Fruit fly (Drosophila melanogaster) whole organism, pupa: ENCODE results near the gene Sfxn2.

ENCODE experiments used
- CG10348 ChIP-seq: fragments of 200-800 bp; sonication (Bioruptor generic); IDR thresholded peaks from 2 replicates; pipeline ENCODE4 v1.3.6; 2022; ENCODE audit warnings: missing biosample characterization, missing genetic modification characterization
- CG12605 ChIP-seq: fragments of 200-800 bp; sonication (Bioruptor generic); IDR thresholded peaks from 2 replicates; pipeline ENCODE4 v1.3.6; 2022; ENCODE audit warnings: missing biosample characterization, missing genetic modification characterization
- CG13204 ChIP-seq: fragments of 200-800 bp; sonication (Bioruptor generic); optimal IDR thresholded peaks from 2 replicates; lab custom pipeline; 2018; ENCODE audit warnings: missing biosample characterization, mild to moderate bottlenecking, missing genetic modification characterization, moderate library complexity
- CG14655 ChIP-seq: fragments of 200-800 bp; sonication (Bioruptor generic); optimal IDR thresholded peaks from 3 replicates; lab custom pipeline; 2017; ENCODE audit warnings: mild to moderate bottlenecking, missing biosample characterization, missing genetic modification reagents, missing genetic modification characterization
- CG15710 ChIP-seq: fragments of 200-800 bp; sonication (Bioruptor generic); optimal IDR thresholded peaks from 2 replicates; lab custom pipeline; 2018; ENCODE audit warnings: missing biosample characterization, mild to moderate bottlenecking, missing genetic modification characterization, moderate library complexity
- CG17806 ChIP-seq: fragments of 200-800 bp; sonication (Bioruptor generic); optimal IDR thresholded peaks from 2 replicates; lab custom pipeline; 2018; ENCODE audit warnings: missing biosample characterization, mild to moderate bottlenecking, missing genetic modification characterization, moderate library complexity
- CG32121 ChIP-seq: fragments of 200-800 bp; sonication (Bioruptor generic); IDR thresholded peaks from 2 replicates; pipeline ENCODE4 v1.3.6; 2022; ENCODE audit warnings: missing biosample characterization, missing genetic modification characterization
- CG34367 ChIP-seq: fragments of 200-800 bp; sonication (Bioruptor generic); optimal IDR thresholded peaks from 2 replicates; lab custom pipeline; 2018; ENCODE audit warnings: missing biosample characterization, mild to moderate bottlenecking, missing genetic modification characterization
- CG4496 ChIP-seq: fragments of 200-800 bp; sonication (Bioruptor generic); IDR thresholded peaks from 3 replicates; pipeline ENCODE4 v1.3.6; 2022; ENCODE audit warnings: missing biosample characterization, missing genetic modification characterization
- CG8159 ChIP-seq: fragments of 200-800 bp; sonication (Bioruptor generic); optimal IDR thresholded peaks from 3 replicates; lab custom pipeline; 2018; ENCODE audit warnings: missing biosample characterization, mild to moderate bottlenecking, missing genetic modification characterization, moderate library complexity
- CG8301 ChIP-seq: fragments of 200-800 bp; sonication (Bioruptor generic); optimal IDR thresholded peaks from 2 replicates; lab custom pipeline; 2018; ENCODE audit warnings: missing biosample characterization, mild to moderate bottlenecking, missing genetic modification characterization
- CG9948 ChIP-seq: fragments of 200-800 bp; sonication (Bioruptor generic); optimal IDR thresholded peaks from 2 replicates; lab custom pipeline; 2018; ENCODE audit warnings: missing biosample characterization, mild to moderate bottlenecking, missing genetic modification characterization, moderate library complexity
- D1 ChIP-seq: fragments of 200-800 bp; sonication (Bioruptor generic); optimal IDR thresholded peaks from 2 replicates; lab custom pipeline; 2018; ENCODE audit warnings: missing biosample characterization, mild to moderate bottlenecking, missing genetic modification characterization, moderate library complexity
- EcR ChIP-seq: fragments of 200-800 bp; sonication (Bioruptor generic); optimal IDR thresholded peaks from 3 replicates; lab custom pipeline; 2019; ENCODE audit warnings: missing biosample characterization, missing genetic modification characterization, mild to moderate bottlenecking, moderate library complexity, missing genetic modification reagents
- Ets98B ChIP-seq: fragments of 200-800 bp; sonication (Bioruptor generic); IDR thresholded peaks from 2 replicates; pipeline ENCODE4 v1.3.6; 2022; ENCODE audit warnings: missing biosample characterization, missing genetic modification characterization
- Pif1A ChIP-seq: fragments of 200-800 bp; sonication (Bioruptor generic); optimal IDR thresholded peaks from 3 replicates; lab custom pipeline; 2016; ENCODE audit warnings: missing biosample characterization, missing genetic modification characterization
- Pif1B ChIP-seq: fragments of 200-800 bp; sonication (Bioruptor generic); optimal IDR thresholded peaks from 3 replicates; lab custom pipeline; 2016; ENCODE audit warnings: missing biosample characterization, missing genetic modification characterization
- Snoo ChIP-seq: fragments of 200-800 bp; sonication (Bioruptor generic); optimal IDR thresholded peaks from 3 replicates; lab custom pipeline; 2017; ENCODE audit warnings: missing biosample characterization, mild to moderate bottlenecking, missing genetic modification characterization, inconsistent platforms
- fd96Ca ChIP-seq: fragments of 200-800 bp; sonication (Bioruptor generic); IDR thresholded peaks from 3 replicates; pipeline ENCODE4 v1.3.6; 2022; ENCODE audit warnings: missing biosample characterization, missing genetic modification characterization
- gl ChIP-seq: fragments of 200-800 bp; sonication (Bioruptor generic); optimal IDR thresholded peaks from 2 replicates; lab custom pipeline; 2018; ENCODE audit warnings: missing biosample characterization, mild to moderate bottlenecking, missing genetic modification characterization
- rn ChIP-seq: fragments of 200-800 bp; sonication (Bioruptor generic); IDR thresholded peaks from 2 replicates; pipeline ENCODE4 v1.3.6; 2022; ENCODE audit warnings: missing biosample characterization, missing genetic modification characterization

Sfxn2 gene

dm6 chr3L:19062472-19063409 is at the start of gene Sfxn2, which contains the start of gene Ugt316A1:
Gene Sfxn2, plus strand, starts transcription at chr3L:19063165.
Gene Ugt316A1, minus strand, starts transcription at chr3L:19062816.
- TF ChIP-seq Ets98B (GFP tag; lab: Robert Waterston, UW), result peak; percentile 45; the same call in 1 of the 2 replicates
- peak; percentile 33 for TF ChIP-seq CG32121
- TF ChIP-seq CG15710, result peak; percentile 36
- no peak for TF ChIP-seq rn (GFP tag; lab: Robert Waterston, UW)
- TF ChIP-seq Snoo, result peak; percentile 64
- TF ChIP-seq Pif1A, result peak; percentile 79
- no peak for TF ChIP-seq CG14655 (GFP tag; lab: Kevin White, UChicago)
- TF ChIP-seq gl (tag; lab: Kevin White, UChicago), result peak; percentile 5
- TF ChIP-seq CG8301 (tag; lab: Kevin White, UChicago), result peak; percentile 61
- TF ChIP-seq CG9948 (tag; lab: Kevin White, UChicago), result no peak
- TF ChIP-seq D1 (tag; lab: Kevin White, UChicago), result no peak
- TF ChIP-seq CG10348 (GFP tag; lab: Robert Waterston, UW), result no peak
- TF ChIP-seq CG8159 (tag; lab: Kevin White, UChicago), result peak; percentile 35
- no peak for TF ChIP-seq EcR
- TF ChIP-seq CG12605 (GFP tag; lab: Robert Waterston, UW), result peak; percentile 63
- peak; percentile 58 for TF ChIP-seq CG13204 (GFP tag; lab: Kevin White, UChicago)
- peak; percentile 50; the same call in 1 of the 3 replicates for TF ChIP-seq fd96Ca (GFP tag; lab: Robert Waterston, UW)
- peak; percentile 23 for TF ChIP-seq CG4496
- TF ChIP-seq CG17806 (tag; lab: Kevin White, UChicago), result no peak
- no peak for TF ChIP-seq CG34367
- TF ChIP-seq Pif1B (GFP tag; lab: Kevin White, UChicago), result peak; percentile 52

DNA sequence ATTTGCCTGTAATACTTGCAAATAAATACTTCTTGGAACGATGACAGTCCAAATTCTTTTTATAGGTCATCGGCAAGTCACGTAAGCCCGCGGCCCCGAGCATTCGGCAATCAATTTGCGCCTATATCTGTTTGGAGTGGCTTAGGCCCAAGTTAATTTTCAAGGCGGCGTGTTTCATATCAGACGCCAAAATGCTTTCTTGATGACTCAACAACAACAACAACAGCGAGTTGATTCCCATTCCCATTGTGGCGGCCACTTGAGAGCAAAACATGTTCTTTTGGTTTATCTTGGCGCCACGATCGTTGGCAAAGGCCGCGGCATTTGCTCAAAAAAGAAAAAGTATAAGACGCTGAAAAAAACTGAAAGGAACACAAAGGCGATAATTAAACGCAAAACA is 48.9 kb upstream of the Sfxn2 start:
- TF ChIP-seq CG34367, result no peak

- TF ChIP-seq Pif1B (GFP tag; lab: Kevin White, UChicago) (no peak), CG8159 (tag; lab: Kevin White, UChicago) (no peak), CG4496 (no peak), CG13204 (GFP tag; lab: Kevin White, UChicago) (no peak), CG12605 (GFP tag; lab: Robert Waterston, UW) (no peak), CG17806 (tag; lab: Kevin White, UChicago) (no peak), CG34367 (no peak), CG14655 (GFP tag; lab: Kevin White, UChicago) (no peak), CG10348 (GFP tag; lab: Robert Waterston, UW) (no peak), D1 (tag; lab: Kevin White, UChicago) (no peak), CG8301 (tag; lab: Kevin White, UChicago) (no peak), CG15710 (no peak), Pif1A (no peak), Ets98B (GFP tag; lab: Robert Waterston, UW) (no peak), gl (tag; lab: Kevin White, UChicago) (no peak), CG32121 (no peak)
Observed at dm6 chr3L:19014802-19015201, 48.2 kb upstream of the Sfxn2 start.

dm6 chr3L:19015454-19016054 is 47.4 kb upstream of the Sfxn2 start:
- TF ChIP-seq CG8159 (tag; lab: Kevin White, UChicago) (no peak), CG8301 (tag; lab: Kevin White, UChicago) (no peak), CG4496 (no peak), Pif1B (GFP tag; lab: Kevin White, UChicago) (no peak), Pif1A (no peak), CG17806 (tag; lab: Kevin White, UChicago) (no peak), CG10348 (GFP tag; lab: Robert Waterston, UW) (no peak), CG32121 (no peak), CG15710 (no peak), gl (tag; lab: Kevin White, UChicago) (no peak), CG14655 (GFP tag; lab: Kevin White, UChicago) (no peak), CG12605 (GFP tag; lab: Robert Waterston, UW) (no peak), Snoo (no peak)

DNA sequence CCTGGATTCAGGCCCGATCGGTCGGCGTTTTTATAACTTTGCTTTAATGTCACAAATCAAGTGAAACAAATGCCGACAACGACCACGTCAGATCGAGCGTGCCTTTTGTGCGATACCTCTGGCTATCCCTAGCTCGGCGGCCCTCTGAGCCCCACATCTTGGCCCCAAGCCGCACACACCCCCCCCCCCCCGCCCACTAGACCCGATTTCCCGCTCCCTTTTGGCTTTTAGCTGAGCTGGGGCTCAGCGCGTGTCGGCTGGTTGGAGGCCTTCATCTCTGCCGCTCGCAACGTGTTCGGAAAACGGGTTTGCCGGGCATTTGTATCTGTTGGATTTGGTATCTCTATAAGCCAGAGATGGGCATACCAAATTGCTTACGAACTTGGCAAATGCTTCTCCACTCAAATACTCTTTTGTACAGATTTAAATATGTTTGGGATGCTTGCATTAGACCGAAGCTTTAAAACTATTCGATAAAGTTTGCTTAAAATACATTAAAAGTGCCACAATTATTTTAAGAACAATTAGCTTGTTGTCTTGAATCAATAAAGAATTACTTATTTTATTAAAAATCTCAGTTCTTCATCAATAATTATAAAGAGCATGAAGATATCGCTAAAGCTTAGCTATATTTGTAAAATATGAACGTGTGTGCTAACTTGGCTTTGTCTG is 46.7 kb upstream of the Sfxn2 start:
- TF ChIP-seq Snoo (peak; percentile 54), D1 (tag; lab: Kevin White, UChicago) (no peak), CG34367 (peak; percentile 66), CG13204 (GFP tag; lab: Kevin White, UChicago) (peak; percentile 77), CG12605 (GFP tag; lab: Robert Waterston, UW) (no peak), Pif1B (GFP tag; lab: Kevin White, UChicago) (peak; percentile 58), CG14655 (GFP tag; lab: Kevin White, UChicago) (peak; percentile 66), rn (GFP tag; lab: Robert Waterston, UW) (no peak), CG10348 (GFP tag; lab: Robert Waterston, UW) (no peak; the same call in 1 of the 2 replicates), CG9948 (tag; lab: Kevin White, UChicago) (peak; percentile 67), CG4496 (peak; percentile 20; the same call in 1 of the 3 replicates), CG8301 (tag; lab: Kevin White, UChicago) (peak; percentile 62), gl (tag; lab: Kevin White, UChicago) (no peak), Pif1A (peak; percentile 58), EcR (no peak), fd96Ca (GFP tag; lab: Robert Waterston, UW) (no peak), CG17806 (tag; lab: Kevin White, UChicago) (peak; percentile 76), Ets98B (GFP tag; lab: Robert Waterston, UW) (peak; percentile 37; the same call in 1 of the 2 replicates), CG15710 (peak; percentile 76), CG32121 (peak; percentile 52), CG8159 (tag; lab: Kevin White, UChicago) (peak; percentile 79)
